Fruit fly (Drosophila melanogaster): ENCODE results near the gene CG42780.

CG42780 gene

DNA sequence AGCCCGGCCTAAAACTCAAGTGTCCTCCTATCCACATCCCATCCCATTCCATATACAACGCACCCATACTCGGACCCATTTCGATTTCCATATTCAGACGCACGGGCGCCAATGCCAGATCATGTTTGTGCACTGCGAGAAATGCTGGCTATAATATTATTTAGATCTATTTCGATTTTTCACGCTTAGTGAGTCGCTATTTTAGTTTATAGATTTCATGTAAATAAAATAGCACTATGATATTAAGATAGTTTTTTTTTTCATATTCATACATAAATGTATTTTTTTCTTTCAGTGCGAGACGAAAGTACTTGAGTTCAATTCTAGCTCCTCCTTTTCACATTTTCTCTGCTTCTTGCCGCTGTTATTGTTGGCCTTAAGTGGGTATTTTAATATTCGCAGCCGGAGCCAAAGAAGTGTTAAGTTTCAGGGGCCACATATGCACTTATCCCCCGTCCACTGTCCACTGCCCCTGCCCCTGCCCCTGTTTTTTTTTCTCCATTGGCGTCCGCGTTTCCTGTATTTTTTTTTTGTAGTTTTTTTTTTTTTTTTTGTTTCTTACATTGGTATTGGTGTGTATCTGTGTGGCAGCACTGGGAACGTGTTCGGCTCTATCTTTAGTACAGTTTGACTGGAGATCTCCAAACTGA, 40.0 kb downstream of the CG42780 start (continued):
- TF ChIP-seq CG11456 (GFP tag; IDR thresholded peaks at IDR 0.05), result no peak; the same call in 2 of the 3 replicates
- TF ChIP-seq CG34224 (GFP tag; IDR thresholded peaks at IDR 0.05; ENCODE audit: partially characterized antibody), result no peak
- TF ChIP-seq slp2 (GFP tag; optimal IDR thresholded peaks at IDR 0.05), result no peak
- peak; percentile 68 for TF ChIP-seq tup (GFP tag; optimal IDR thresholded peaks at IDR 0.05)
- TF ChIP-seq salm (tag; optimal IDR thresholded peaks at IDR 0.05), result peak; percentile 69
- TF ChIP-seq CG6765 (GFP tag; optimal IDR thresholded peaks at IDR 0.05), result no peak
- TF ChIP-seq D (optimal IDR thresholded peaks at IDR 0.05), result no peak
- peak; percentile 83 for TF ChIP-seq D (GFP tag; optimal IDR thresholded peaks at IDR 0.05)
- no peak for TF ChIP-seq Trl (optimal IDR thresholded peaks at IDR 0.05)
- peak; percentile 41 for TF ChIP-seq Trl (GFP tag; optimal IDR thresholded peaks at IDR 0.05)
- TF ChIP-seq pum (GFP tag; optimal IDR thresholded peaks at IDR 0.05), result peak; percentile 36
- peak; percentile 53 for TF ChIP-seq CG8089 (GFP tag; optimal IDR thresholded peaks at IDR 0.05)
- peak; percentile 76 for TF ChIP-seq PHDP (tag; optimal IDR thresholded peaks at IDR 0.05)
- TF ChIP-seq D19A (tag; optimal IDR thresholded peaks at IDR 0.05), result peak; percentile 76
- TF ChIP-seq CG8290 (GFP tag; optimal IDR thresholded peaks at IDR 0.05), result peak; percentile 62
- peak in 1 of 2 experiments; percentile 48 for TF ChIP-seq CG8290 (tag; optimal IDR thresholded peaks at IDR 0.05)
- peak; percentile 84 for TF ChIP-seq CG7839 (tag; optimal IDR thresholded peaks at IDR 0.05)
- no peak for TF ChIP-seq sc (optimal IDR thresholded peaks at IDR 0.05)
- peak; percentile 73 for TF ChIP-seq sc (GFP tag; optimal IDR thresholded peaks at IDR 0.05)
- TF ChIP-seq nmo (GFP tag; optimal IDR thresholded peaks at IDR 0.05), result peak; percentile 89
- TF ChIP-seq CG9876 (GFP tag; optimal IDR thresholded peaks at IDR 0.05), result peak; percentile 14
- peak; percentile 72 for TF ChIP-seq Nf-YB (GFP tag; optimal IDR thresholded peaks at IDR 0.05)
- peak; percentile 62 for TF ChIP-seq Ptx1 (GFP tag; IDR thresholded peaks at IDR 0.05)
- peak; percentile 49 for TF ChIP-seq fd64A (GFP tag; optimal IDR thresholded peaks at IDR 0.05)
- TF ChIP-seq bigmax (GFP tag; optimal IDR thresholded peaks at IDR 0.05), result no peak
- TF ChIP-seq tll (GFP tag; optimal IDR thresholded peaks at IDR 0.05), result no peak
- peak; percentile 23 for TF ChIP-seq kah (GFP tag; optimal IDR thresholded peaks at IDR 0.05)
- TF ChIP-seq psq (GFP tag; optimal IDR thresholded peaks at IDR 0.05), result peak; percentile 17
- TF ChIP-seq BtbVII (GFP tag; optimal IDR thresholded peaks at IDR 0.05), result no peak
- TF ChIP-seq nau (GFP tag; optimal IDR thresholded peaks at IDR 0.05), result peak; percentile 34
- no peak for TF ChIP-seq CG2889 (GFP tag; IDR thresholded peaks at IDR 0.05)
- peak; percentile 51 for TF ChIP-seq onecut (GFP tag; IDR thresholded peaks at IDR 0.05)
- peak; percentile 74 for TF ChIP-seq ATbp (GFP tag; optimal IDR thresholded peaks at IDR 0.05)
- peak; percentile 61 for TF ChIP-seq trem (tag; optimal IDR thresholded peaks at IDR 0.05)
- TF ChIP-seq ab (GFP tag; optimal IDR thresholded peaks at IDR 0.05), result peak; percentile 0
- TF ChIP-seq repo (GFP tag; optimal IDR thresholded peaks at IDR 0.05), result peak; percentile 41
- TF ChIP-seq NC2β (GFP tag; optimal IDR thresholded peaks at IDR 0.05), result peak; percentile 75
- TF ChIP-seq CG7928 (GFP tag; optimal IDR thresholded peaks at IDR 0.05), result no peak
- 0 out of 2 replicates have a peak, but pooled peaks have one; percentile 47 for TF ChIP-seq Rfx (GFP tag; IDR thresholded peaks at IDR 0.05)
- TF ChIP-seq cato (GFP tag; optimal IDR thresholded peaks at IDR 0.05; ENCODE audit: borderline replicate concordance), result peak; percentile 50
- TF ChIP-seq exex (tag; optimal IDR thresholded peaks at IDR 0.05), result no peak
- TF ChIP-seq CG1792 (GFP tag; optimal IDR thresholded peaks at IDR 0.05), result peak; percentile 2
- TF ChIP-seq CG13424 (tag; optimal IDR thresholded peaks at IDR 0.05), result peak; percentile 82
- TF ChIP-seq zfh1 (GFP tag; IDR thresholded peaks at IDR 0.05), result peak; percentile 92
- TF ChIP-seq Chrac-16 (GFP tag; optimal IDR thresholded peaks at IDR 0.05), result peak; percentile 82
- TF ChIP-seq Sox102F (GFP tag; optimal IDR thresholded peaks at IDR 0.05), result peak; percentile 80
- TF ChIP-seq caup (GFP tag; optimal IDR thresholded peaks at IDR 0.05; ENCODE audit: severe bottlenecking), result peak; percentile 21
- no peak for TF ChIP-seq CG30020 (tag; optimal IDR thresholded peaks at IDR 0.05)
- peak; percentile 62 for TF ChIP-seq E2f1 (GFP tag; IDR thresholded peaks at IDR 0.05)
- no peak for TF ChIP-seq Opbp (GFP tag; IDR thresholded peaks at IDR 0.05; ENCODE audit: partially characterized antibody)
